Fruit fly (Drosophila melanogaster): ENCODE measurements around the gene mRpL22.

DNA sequence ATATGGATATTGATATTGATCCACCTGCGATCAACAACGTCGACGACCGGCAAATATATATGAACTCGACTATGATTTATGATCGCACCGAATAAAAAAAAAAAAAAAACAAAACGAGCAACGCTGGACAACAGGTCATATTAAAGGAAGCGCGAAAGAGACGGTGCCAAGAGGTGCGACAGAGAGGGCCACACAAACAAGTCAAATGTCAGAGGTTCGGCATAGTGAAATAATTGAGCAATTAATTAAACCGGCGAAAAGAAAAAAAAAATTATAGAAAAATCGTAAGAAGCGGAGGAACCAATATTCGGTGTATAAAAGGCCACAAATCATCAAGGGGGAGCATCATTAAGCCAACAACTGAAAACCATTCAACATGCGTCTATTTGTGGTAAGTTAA is 41.2 kb upstream of the mRpL22 start, which contains the start of gene Twdlalpha:
- TF ChIP-seq Myc (optimal IDR thresholded peaks at IDR 0.05) (no peak), psq (optimal IDR thresholded peaks at IDR 0.05) (no peak), h (optimal IDR thresholded peaks at IDR 0.05) (no peak), Sin3A (optimal IDR thresholded peaks at IDR 0.05) (no peak)

Measured in Kc167 (cell line).